Worm (Caenorhabditis elegans): ENCODE measurements around the gene W02H3.1.

- TF ChIP-seq him-1 (tag; optimal IDR thresholded peaks at IDR 0.05) (no peak), W03F9.2 (tag; optimal IDR thresholded peaks at IDR 0.05) (no peak), dao-5 (tag; optimal IDR thresholded peaks at IDR 0.05) (no peak)
Observed at ce11 chrX:11068334-11068733, 36.9 kb downstream of the W02H3.1 start, which contains the start of gene apt-9.

Data from whole organism, L4/young adult.